Fruit fly (Drosophila melanogaster) whole organism, adult: ENCODE results near the gene CG3277.
A peak's percentile ranks its signal among the peaks of the same experiment; 100 is the strongest.

Experiments used
- CG14711 ChIP-seq: fragments of 200-800 bp; sonication (Bioruptor generic); optimal IDR thresholded peaks from 2 replicates; lab custom pipeline; 2018; ENCODE audit warnings: missing biosample characterization, mild to moderate bottlenecking, missing genetic modification characterization, moderate library complexity
- Hr96 ChIP-seq: fragments of 200-800 bp; sonication (Bioruptor generic); optimal IDR thresholded peaks from 2 replicates; lab custom pipeline; 2016; ENCODE audit warnings: missing biosample characterization, missing genetic modification characterization
- cic ChIP-seq: fragments of 200-800 bp; sonication (Bioruptor generic); optimal IDR thresholded peaks from 2 replicates; lab custom pipeline; 2017; ENCODE audit warnings: missing biosample characterization, mild to moderate bottlenecking, missing genetic modification characterization, moderate library complexity
- cnc ChIP-seq, 2 experiments: fragments of >200 bp; optimal IDR thresholded peaks; 2 replicates each; lab custom pipeline; 2017
- kay ChIP-seq: fragments of 200-800 bp; sonication (Bioruptor generic); peaks from one replicate; lab custom pipeline; 2016; ENCODE audit warnings: missing biosample characterization, missing genetic modification characterization, borderline replicate concordance
- pad ChIP-seq: fragments of 200-800 bp; sonication (Bioruptor generic); optimal IDR thresholded peaks from 3 replicates; lab custom pipeline; 2017; ENCODE audit warnings: missing biosample characterization, missing genetic modification characterization, mild to moderate bottlenecking, moderate library complexity, missing genetic modification reagents

- peak; percentile 29 for TF ChIP-seq pad (GFP tag; lab: Kevin White, UChicago)
- TF ChIP-seq cic, result peak; percentile 91
- TF ChIP-seq CG14711 (tag; lab: Kevin White, UChicago), result peak; percentile 30
- peak; percentile 76 for TF ChIP-seq kay (GFP tag; lab: Kevin White, UChicago)
- no peak for TF ChIP-seq Hr96 (GFP tag; lab: Kevin White, UChicago)
- TF ChIP-seq cnc (optimal IDR thresholded peaks at IDR 0.05; lab: Kevin White, UChicago), result no peak
Observed at dm6 chr2L:3280484-3280993, 23.4 kb upstream of the CG3277 start, which contains the start of gene OtopLb.
